Fruit fly (Drosophila melanogaster) whole organism, embryonic: ENCODE data around the gene Pif1A.

Experiments
- CG10565 ChIP-seq: fragments of 200-800 bp; sonication (Bioruptor generic); optimal IDR thresholded peaks from 3 replicates; lab custom pipeline; 2016; ENCODE audit warnings: missing biosample characterization, mild to moderate bottlenecking, missing genetic modification characterization
- Hmx ChIP-seq: fragments of 200-800 bp; sonication (Bioruptor generic); optimal IDR thresholded peaks from 2 replicates; lab custom pipeline; 2016; ENCODE audit warnings: missing biosample characterization, missing genetic modification characterization
- eyg ChIP-seq: fragments of 200-800 bp; sonication (Bioruptor generic); optimal IDR thresholded peaks from 3 replicates; lab custom pipeline; 2016; ENCODE audit warnings: missing biosample characterization, missing genetic modification characterization
- psq ChIP-seq: fragments of 200-800 bp; sonication (Bioruptor generic); optimal IDR thresholded peaks from 2 replicates; lab custom pipeline; 2017; ENCODE audit warnings: missing biosample characterization, missing genetic modification characterization

dm6 chr3R:8810397-8811184, 9.6 kb upstream of the Pif1A start:
- TF ChIP-seq psq (GFP tag; lab: Kevin White, UChicago) (peak; percentile 71), CG10565 (GFP tag; lab: Kevin White, UChicago) (no peak), eyg (GFP tag; lab: Kevin White, UChicago) (peak; percentile 61), Hmx (GFP tag; lab: Kevin White, UChicago) (no peak)
